Fruit fly (Drosophila melanogaster) whole organism, embryonic: ENCODE data around the gene CG4611.
A peak's percentile ranks its signal among the peaks of the same experiment; 100 is the strongest.

Experiments used
- Atf-2 ChIP-seq: fragments of 200-800 bp; sonication (Bioruptor generic); optimal IDR thresholded peaks from 2 replicates; lab custom pipeline; 2016; ENCODE audit warnings: missing biosample characterization, missing genetic modification characterization
- Atf6 ChIP-seq: fragments of 200-800 bp; sonication (Bioruptor generic); IDR thresholded peaks from 2 replicates; pipeline ENCODE4 v1.3.6; 2022; ENCODE audit warnings: missing biosample characterization, missing genetic modification characterization
- B-H2 ChIP-seq: fragments of 200-800 bp; sonication (Bioruptor generic); optimal IDR thresholded peaks from 2 replicates; lab custom pipeline; 2018; ENCODE audit warnings: missing biosample characterization, mild to moderate bottlenecking, missing genetic modification characterization
- CG1024 ChIP-seq: fragments of 200-800 bp; sonication (Bioruptor generic); IDR thresholded peaks from 2 replicates; pipeline ENCODE4 v1.3.6; 2022; ENCODE audit warnings: missing biosample characterization, missing genetic modification characterization
- CG10274 ChIP-seq: fragments of 200-800 bp; sonication (Bioruptor generic); optimal IDR thresholded peaks from 3 replicates; lab custom pipeline; 2017; ENCODE audit warnings: missing biosample characterization, mild to moderate bottlenecking, missing genetic modification characterization
- CG11504 ChIP-seq: fragments of 200-800 bp; sonication (Bioruptor generic); optimal IDR thresholded peaks from 3 replicates; lab custom pipeline; 2019; ENCODE audit warnings: missing biosample characterization, mild to moderate bottlenecking, missing genetic modification characterization, moderate library complexity
- CG11696 ChIP-seq: fragments of 200-800 bp; sonication (Bioruptor generic); IDR thresholded peaks from 2 replicates; pipeline ENCODE4 v1.3.6; 2022; ENCODE audit warnings: missing biosample characterization, missing genetic modification characterization
- CG12236 ChIP-seq: fragments of 200-800 bp; sonication (Bioruptor generic); optimal IDR thresholded peaks from 2 replicates; lab custom pipeline; 2016; ENCODE audit warnings: missing biosample characterization, missing genetic modification characterization
- CG1529 ChIP-seq: fragments of 200-800 bp; sonication (Bioruptor generic); optimal IDR thresholded peaks from 3 replicates; lab custom pipeline; 2018; ENCODE audit warnings: missing biosample characterization, missing genetic modification characterization
- CG15514 ChIP-seq: fragments of 200-800 bp; sonication (Bioruptor generic); optimal IDR thresholded peaks from 3 replicates; lab custom pipeline; 2017; ENCODE audit warnings: missing biosample characterization, missing genetic modification characterization, mild to moderate bottlenecking, moderate library complexity, missing genetic modification reagents
- CG16815 ChIP-seq: fragments of 200-800 bp; sonication (Bioruptor generic); optimal IDR thresholded peaks from 3 replicates; lab custom pipeline; 2017; ENCODE audit warnings: missing biosample characterization, mild to moderate bottlenecking, missing genetic modification characterization
- CG16863 ChIP-seq: fragments of 200-800 bp; sonication (Bioruptor generic); optimal IDR thresholded peaks from 3 replicates; lab custom pipeline; 2016; ENCODE audit warnings: missing biosample characterization, missing genetic modification characterization
- CG17359 ChIP-seq: fragments of 200-800 bp; sonication (Bioruptor generic); optimal IDR thresholded peaks from 3 replicates; lab custom pipeline; 2018; ENCODE audit warnings: missing biosample characterization, mild to moderate bottlenecking, missing genetic modification characterization, moderate library complexity
- CG2202 ChIP-seq: fragments of 200-800 bp; sonication (Bioruptor generic); optimal IDR thresholded peaks from 2 replicates; lab custom pipeline; 2018; ENCODE audit warnings: missing biosample characterization, mild to moderate bottlenecking, missing genetic modification characterization
- CG6791 ChIP-seq: fragments of 200-800 bp; sonication (Bioruptor generic); IDR thresholded peaks from 3 replicates; pipeline ENCODE4 v1.3.6; 2022; ENCODE audit warnings: missing biosample characterization, missing genetic modification characterization; ENCODE audit not compliant: partially characterized antibody
- CG7357 ChIP-seq: fragments of 200-800 bp; sonication (Bioruptor generic); IDR thresholded peaks from 3 replicates; pipeline ENCODE4 v1.3.6; 2022; ENCODE audit warnings: missing biosample characterization, missing genetic modification characterization
- CG9437 ChIP-seq: fragments of 200-800 bp; sonication (Bioruptor generic); optimal IDR thresholded peaks from 2 replicates; lab custom pipeline; 2018; ENCODE audit warnings: missing biosample characterization, mild to moderate bottlenecking, missing genetic modification characterization
- Dad ChIP-seq: fragments of 200-800 bp; sonication (Bioruptor generic); optimal IDR thresholded peaks from 3 replicates; lab custom pipeline; 2016; ENCODE audit warnings: missing biosample characterization, missing genetic modification characterization
- Dp ChIP-seq: fragments of 200-800 bp; sonication (Bioruptor generic); optimal IDR thresholded peaks from 2 replicates; lab custom pipeline; 2018; ENCODE audit warnings: missing biosample characterization, mild to moderate bottlenecking, missing genetic modification characterization, moderate library complexity
- Ets65A ChIP-seq: fragments of 200-800 bp; sonication (Bioruptor generic); peaks from one replicate; lab custom pipeline; 2016; ENCODE audit warnings: missing biosample characterization, missing genetic modification characterization
- HLH3B ChIP-seq: fragments of 200-800 bp; sonication (Bioruptor generic); IDR thresholded peaks from 2 replicates; pipeline ENCODE4 v1.3.6; 2022; ENCODE audit warnings: missing biosample characterization, missing genetic modification characterization
- HmgZ ChIP-seq: fragments of 200-800 bp; sonication (Bioruptor generic); optimal IDR thresholded peaks from 2 replicates; lab custom pipeline; 2018; ENCODE audit warnings: missing biosample characterization, mild to moderate bottlenecking, missing genetic modification characterization
- PHDP ChIP-seq: fragments of 200-800 bp; sonication (Bioruptor generic); optimal IDR thresholded peaks from 3 replicates; lab custom pipeline; 2018; ENCODE audit warnings: missing biosample characterization, mild to moderate bottlenecking, missing genetic modification characterization, moderate library complexity
- Scr ChIP-seq: fragments of 200-800 bp; sonication (Bioruptor generic); IDR thresholded peaks from 2 replicates; pipeline ENCODE4 v1.3.6; 2022; ENCODE audit warnings: missing biosample characterization, missing genetic modification characterization; ENCODE audit not compliant: partially characterized antibody
- Sox100B ChIP-seq: fragments of 200-800 bp; sonication (Bioruptor generic); optimal IDR thresholded peaks from 3 replicates; lab custom pipeline; 2018; ENCODE audit warnings: missing biosample characterization, mild to moderate bottlenecking, missing genetic modification characterization
- Tbp ChIP-seq: fragments of >200 bp; optimal IDR thresholded peaks from 2 replicates; lab custom pipeline; 2018; ENCODE audit warnings: missing biosample characterization, missing genetic modification characterization
- Vsx1 ChIP-seq: fragments of 200-800 bp; sonication (Bioruptor generic); optimal IDR thresholded peaks from 2 replicates; lab custom pipeline; 2017; ENCODE audit warnings: missing biosample characterization, mild to moderate bottlenecking, missing genetic modification characterization, missing genetic modification reagents
- YL-1 ChIP-seq: fragments of 200-800 bp; sonication (Bioruptor generic); optimal IDR thresholded peaks from 3 replicates; lab custom pipeline; 2017; ENCODE audit warnings: missing biosample characterization, mild to moderate bottlenecking, missing genetic modification characterization
- ash1 ChIP-seq: fragments of 200-800 bp; sonication (Bioruptor generic); optimal IDR thresholded peaks from 2 replicates; lab custom pipeline; 2018; ENCODE audit warnings: missing biosample characterization, mild to moderate bottlenecking, missing genetic modification characterization
- bab2 ChIP-seq: fragments of 200-800 bp; sonication (Bioruptor generic); optimal IDR thresholded peaks from 2 replicates; lab custom pipeline; 2016; ENCODE audit warnings: missing biosample characterization, missing genetic modification characterization
- bbx ChIP-seq: fragments of 200-800 bp; sonication (Bioruptor generic); IDR thresholded peaks from 2 replicates; pipeline ENCODE4 v1.3.6; 2022; ENCODE audit warnings: missing biosample characterization, missing genetic modification characterization; ENCODE audit not compliant: partially characterized antibody
- bigmax ChIP-seq: fragments of 200-800 bp; sonication (Bioruptor generic); optimal IDR thresholded peaks from 2 replicates; lab custom pipeline; 2018; ENCODE audit warnings: missing biosample characterization, mild to moderate bottlenecking, missing genetic modification characterization
- chn ChIP-seq: fragments of 200-800 bp; sonication (Bioruptor generic); optimal IDR thresholded peaks from 2 replicates; lab custom pipeline; 2016; ENCODE audit warnings: missing biosample characterization, missing genetic modification characterization
- danr ChIP-seq: fragments of 200-800 bp; sonication (Bioruptor generic); IDR thresholded peaks from 2 replicates; pipeline ENCODE4 v1.3.6; 2022; ENCODE audit warnings: missing biosample characterization, missing genetic modification characterization
- disco-r ChIP-seq: fragments of 200-800 bp; sonication (Bioruptor generic); optimal IDR thresholded peaks from 2 replicates; lab custom pipeline; 2016; ENCODE audit warnings: missing biosample characterization, missing genetic modification characterization
- dysf ChIP-seq: fragments of 200-800 bp; sonication (Bioruptor generic); IDR thresholded peaks from 3 replicates; pipeline ENCODE4 v1.3.6; 2022; ENCODE audit warnings: missing biosample characterization, missing genetic modification characterization
- fru ChIP-seq: fragments of >200 bp; optimal IDR thresholded peaks from 2 replicates; lab custom pipeline; 2017
- grn ChIP-seq: fragments of 200-800 bp; sonication (Bioruptor generic); optimal IDR thresholded peaks from 3 replicates; lab custom pipeline; 2017; ENCODE audit warnings: missing biosample characterization, missing genetic modification characterization
- gro ChIP-seq: fragments of 200-800 bp; sonication (Bioruptor generic); optimal IDR thresholded peaks from 2 replicates; lab custom pipeline; 2016; ENCODE audit warnings: missing biosample characterization, missing genetic modification characterization
- h ChIP-seq: fragments of >200 bp; optimal IDR thresholded peaks from 2 replicates; lab custom pipeline; 2017
- jumu ChIP-seq: fragments of 200-800 bp; sonication (Bioruptor generic); optimal IDR thresholded peaks from 3 replicates; lab custom pipeline; 2016; ENCODE audit warnings: missing biosample characterization, missing genetic modification characterization
- lilli ChIP-seq: fragments of 200-800 bp; sonication (Bioruptor generic); optimal IDR thresholded peaks from 3 replicates; lab custom pipeline; 2016; ENCODE audit warnings: missing biosample characterization, missing genetic modification characterization
- lmd ChIP-seq: fragments of 200-800 bp; sonication (Bioruptor generic); IDR thresholded peaks from 2 replicates; pipeline ENCODE4 v1.3.6; 2022; ENCODE audit warnings: missing biosample characterization, missing genetic modification characterization
- mam ChIP-seq: fragments of 200-800 bp; sonication (Bioruptor generic); optimal IDR thresholded peaks from 3 replicates; lab custom pipeline; 2016; ENCODE audit warnings: missing biosample characterization, missing genetic modification characterization
- mld ChIP-seq: fragments of 200-800 bp; sonication (Bioruptor generic); IDR thresholded peaks from 3 replicates; pipeline ENCODE4 v1.3.6; 2022; ENCODE audit warnings: missing biosample characterization, missing genetic modification characterization; ENCODE audit not compliant: partially characterized antibody
- pita ChIP-seq: fragments of 200-800 bp; sonication (Bioruptor generic); optimal IDR thresholded peaks from 2 replicates; lab custom pipeline; 2017; ENCODE audit warnings: missing biosample characterization, mild to moderate bottlenecking, missing genetic modification characterization
- ro ChIP-seq: fragments of 200-800 bp; sonication (Bioruptor generic); IDR thresholded peaks from 2 replicates; pipeline ENCODE4 v1.3.6; 2022; ENCODE audit warnings: missing biosample characterization, missing genetic modification characterization
- schlank ChIP-seq: fragments of 200-800 bp; sonication (Bioruptor generic); optimal IDR thresholded peaks from 2 replicates; lab custom pipeline; 2018; ENCODE audit warnings: missing biosample characterization, mild to moderate bottlenecking, missing genetic modification characterization
- sr ChIP-seq: fragments of 200-800 bp; sonication (Bioruptor generic); IDR thresholded peaks from 3 replicates; pipeline ENCODE4 v1.3.6; 2022; ENCODE audit warnings: missing biosample characterization, missing genetic modification characterization
- unc-4 ChIP-seq: fragments of 200-800 bp; sonication (Bioruptor generic); IDR thresholded peaks from 2 replicates; pipeline ENCODE4 v1.3.6; 2022; ENCODE audit warnings: missing biosample characterization, missing genetic modification characterization; ENCODE audit not compliant: partially characterized antibody
- z ChIP-seq: fragments of 200-800 bp; sonication (Bioruptor generic); IDR thresholded peaks from 3 replicates; pipeline ENCODE4 v1.3.6; 2022; ENCODE audit warnings: missing biosample characterization, missing genetic modification characterization
- zfh2 ChIP-seq: fragments of 200-800 bp; sonication (Bioruptor generic); optimal IDR thresholded peaks from 2 replicates; lab custom pipeline; 2016; ENCODE audit warnings: missing biosample characterization, missing genetic modification characterization

CG4611 gene

dm6 chr3L:5133704-5134430 lies 2.3 kb upstream of the CG4611 start, which contains the start of gene Yod1 (continued):
- TF ChIP-seq bbx (GFP tag; lab: Robert Waterston, UW): peak; percentile 67
- no peak for TF ChIP-seq CG12236 (GFP tag; lab: Kevin White, UChicago)
- TF ChIP-seq CG17359 (tag; lab: Kevin White, UChicago): no peak
- TF ChIP-seq CG16863: no peak
- TF ChIP-seq PHDP (tag; lab: Kevin White, UChicago): no peak
- peak; percentile 25 for TF ChIP-seq HmgZ (tag; lab: Kevin White, UChicago)
- TF ChIP-seq CG10274 (GFP tag; lab: Kevin White, UChicago): no peak
- TF ChIP-seq CG1024 (GFP tag; lab: Robert Waterston, UW): no peak
- no peak for TF ChIP-seq pita (GFP tag; lab: Kevin White, UChicago)
- TF ChIP-seq CG9437 (GFP tag; lab: Kevin White, UChicago): no peak
- TF ChIP-seq dysf (GFP tag; lab: Robert Waterston, UW): no peak
- no peak for TF ChIP-seq bab2 (GFP tag; lab: Kevin White, UChicago)
- peak; percentile 64 for TF ChIP-seq CG15514 (GFP tag; lab: Kevin White, UChicago)
- no peak for TF ChIP-seq Atf6
- TF ChIP-seq HLH3B (GFP tag; lab: Robert Waterston, UW): no peak
- TF ChIP-seq fru (lab: Kevin White, UChicago): no peak
- no peak for TF ChIP-seq z
- no peak for TF ChIP-seq Dad
- TF ChIP-seq Tbp (GFP tag; lab: Kevin White, UChicago): no peak
- TF ChIP-seq lmd: no peak
- peak; percentile 82 for TF ChIP-seq CG6791 (GFP tag; lab: Robert Waterston, UW)
- no peak for TF ChIP-seq lilli (GFP tag; lab: Kevin White, UChicago)
- TF ChIP-seq Sox100B (GFP tag; lab: Kevin White, UChicago): no peak
- TF ChIP-seq disco-r (GFP tag; lab: Kevin White, UChicago): no peak
- TF ChIP-seq gro: no peak
- TF ChIP-seq schlank (tag; lab: Kevin White, UChicago): no peak
- TF ChIP-seq CG11696 (GFP tag; lab: Robert Waterston, UW): no peak
- no peak for TF ChIP-seq CG1529 (GFP tag; lab: Kevin White, UChicago)
- no peak for TF ChIP-seq mam (GFP tag; lab: Kevin White, UChicago)
- TF ChIP-seq jumu (GFP tag; lab: Kevin White, UChicago): no peak
- TF ChIP-seq ro: no peak
- no peak for TF ChIP-seq grn (GFP tag; lab: Kevin White, UChicago)
- no peak for TF ChIP-seq h
- no peak for TF ChIP-seq ash1 (GFP tag; lab: Kevin White, UChicago)
- TF ChIP-seq sr (GFP tag; lab: Robert Waterston, UW): no peak
- TF ChIP-seq CG16815 (GFP tag; lab: Kevin White, UChicago): no peak
- TF ChIP-seq Vsx1 (GFP tag; lab: Kevin White, UChicago): peak; percentile 35
- TF ChIP-seq CG7357 (GFP tag; lab: Robert Waterston, UW): no peak
- no peak for TF ChIP-seq Ets65A
- TF ChIP-seq zfh2 (GFP tag; lab: Kevin White, UChicago): no peak
- no peak for TF ChIP-seq YL-1 (GFP tag; lab: Kevin White, UChicago)
- no peak for TF ChIP-seq Atf-2 (GFP tag; lab: Kevin White, UChicago)
- peak; percentile 4 for TF ChIP-seq CG11504
- peak; percentile 67 for TF ChIP-seq Scr (GFP tag; lab: Robert Waterston, UW)
- TF ChIP-seq bigmax (GFP tag; lab: Kevin White, UChicago): no peak
- TF ChIP-seq Dp (GFP tag; lab: Kevin White, UChicago): peak; percentile 96
- TF ChIP-seq B-H2 (GFP tag; lab: Kevin White, UChicago): no peak
- TF ChIP-seq CG2202 (tag; lab: Kevin White, UChicago): no peak
- TF ChIP-seq unc-4 (GFP tag; lab: Robert Waterston, UW): peak; percentile 76
- TF ChIP-seq danr (GFP tag; lab: Robert Waterston, UW): no peak
- TF ChIP-seq mld (GFP tag; lab: Robert Waterston, UW): peak; percentile 50; the same call in 2 of the 3 replicates
- no peak for TF ChIP-seq chn (GFP tag; lab: Kevin White, UChicago)
